Worm (Caenorhabditis elegans): Measurements from ENCODE around the gene fbxb-90.

DNA sequence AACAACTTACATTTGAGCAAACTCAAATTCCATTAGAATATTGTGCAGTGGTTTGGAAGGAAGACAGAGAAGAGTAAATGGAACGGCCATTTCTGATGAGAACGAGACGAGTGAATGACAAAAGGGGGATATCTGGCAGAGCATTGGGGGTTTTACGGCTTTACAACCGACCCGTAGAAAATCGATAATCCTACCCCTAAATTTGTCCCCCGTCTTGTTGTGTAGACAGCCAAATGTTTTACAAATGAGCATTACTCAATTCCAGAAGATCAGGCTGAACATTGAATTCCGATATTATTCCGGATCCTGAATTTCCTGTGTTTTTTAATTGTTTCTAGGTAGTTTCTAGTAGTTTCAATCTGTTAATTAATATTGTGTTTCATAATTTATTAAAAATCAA is 44.7 kb upstream of the fbxb-90 start, which contains the start of gene fbxb-99:
- TF ChIP-seq lin-39 (tag; optimal IDR thresholded peaks at IDR 0.05) (no peak), egl-27 (tag; optimal IDR thresholded peaks at IDR 0.05) (no peak), unc-62 (GFP tag; optimal IDR thresholded peaks at IDR 0.05) (no peak), nhr-11 (tag; optimal IDR thresholded peaks at IDR 0.05) (no peak), nhr-25 (tag; optimal IDR thresholded peaks at IDR 0.05) (no peak)

All from whole organism, L2 larva.